Fruit fly (Drosophila melanogaster): ENCODE data around the gene psd.

psd gene

dm6 chr2L:5978333-5979054 lies 13.7 kb upstream of the psd start (continued):
- TF ChIP-seq Trl (optimal IDR thresholded peaks at IDR 0.05) = peak in 1 of 2 experiments; percentile 21
- no peak for TF ChIP-seq Trl (GFP tag; optimal IDR thresholded peaks at IDR 0.05)
- TF ChIP-seq exex (tag; optimal IDR thresholded peaks at IDR 0.05) = no peak
- peak; percentile 22 for TF ChIP-seq cg (GFP tag; optimal IDR thresholded peaks at IDR 0.05)
- peak; percentile 12 for TF ChIP-seq Nf-YC (tag; optimal IDR thresholded peaks at IDR 0.05)
- TF ChIP-seq CG10321 (GFP tag; IDR thresholded peaks at IDR 0.05) = no peak
- no peak for TF ChIP-seq CG42726 (GFP tag; IDR thresholded peaks at IDR 0.05; ENCODE audit: partially characterized antibody)
- no peak for TF ChIP-seq gfzf (GFP tag; optimal IDR thresholded peaks at IDR 0.05)
- TF ChIP-seq CG2875 (GFP tag; optimal IDR thresholded peaks at IDR 0.05) = peak; percentile 0
- TF ChIP-seq pros (GFP tag; optimal IDR thresholded peaks at IDR 0.05) = peak; percentile 71
- TF ChIP-seq stwl (tag; optimal IDR thresholded peaks at IDR 0.05) = peak; percentile 2
- no peak for TF ChIP-seq CG43689 (GFP tag; IDR thresholded peaks at IDR 0.05)
- TF ChIP-seq HLHmδ (GFP tag; optimal IDR thresholded peaks at IDR 0.05) = peak; percentile 45
- TF ChIP-seq zfh1 (GFP tag; IDR thresholded peaks at IDR 0.05) = no peak
- peak; percentile 79 for TF ChIP-seq kni (GFP tag; optimal IDR thresholded peaks at IDR 0.05)

- no peak for TF ChIP-seq CG12659 (GFP tag; optimal IDR thresholded peaks at IDR 0.05)
- TF ChIP-seq Trl (optimal IDR thresholded peaks at IDR 0.05) = peak; percentile 27 to 80
- no peak for TF ChIP-seq Trl (GFP tag; optimal IDR thresholded peaks at IDR 0.05)
- no peak for TF ChIP-seq exex (tag; optimal IDR thresholded peaks at IDR 0.05)
- TF ChIP-seq CG15514 (GFP tag; optimal IDR thresholded peaks at IDR 0.05) = no peak
- TF ChIP-seq sens-2 (GFP tag; IDR thresholded peaks at IDR 0.05) = no peak
- TF ChIP-seq CG18476 (GFP tag; optimal IDR thresholded peaks at IDR 0.05) = no peak
- TF ChIP-seq CG9797 (GFP tag; optimal IDR thresholded peaks at IDR 0.05) = no peak
- TF ChIP-seq yki (optimal IDR thresholded peaks at IDR 0.05) = no peak
- no peak for TF ChIP-seq sob (GFP tag; IDR thresholded peaks at IDR 0.05)
These were observed 13.0 kb upstream of the psd start for dm6 chr2L:5977729-5978078.

- TF ChIP-seq CkIIα-i1 (GFP tag; IDR thresholded peaks at IDR 0.05) = no peak
- peak; percentile 22 for TF ChIP-seq zen (tag; optimal IDR thresholded peaks at IDR 0.05)
- peak; percentile 91 for TF ChIP-seq kni (GFP tag; optimal IDR thresholded peaks at IDR 0.05)
- peak; percentile 22 for TF ChIP-seq Sry-δ (GFP tag; optimal IDR thresholded peaks at IDR 0.05)
- TF ChIP-seq stwl (tag; optimal IDR thresholded peaks at IDR 0.05) = no peak
- TF ChIP-seq nau (GFP tag; optimal IDR thresholded peaks at IDR 0.05) = peak; percentile 20
- peak; percentile 20 for TF ChIP-seq CG3065 (GFP tag; optimal IDR thresholded peaks at IDR 0.05)
- peak; percentile 79 for TF ChIP-seq twi (tag; optimal IDR thresholded peaks at IDR 0.05)
- peak; percentile 0 for TF ChIP-seq CG4328 (GFP tag; optimal IDR thresholded peaks at IDR 0.05)
- peak; percentile 88 for TF ChIP-seq abd-A (tag; optimal IDR thresholded peaks at IDR 0.05)
- TF ChIP-seq ERR (GFP tag; optimal IDR thresholded peaks at IDR 0.05) = no peak
- TF ChIP-seq Ets65A (GFP tag) = peak; percentile 38
- TF ChIP-seq bigmax (GFP tag; optimal IDR thresholded peaks at IDR 0.05) = no peak
- TF ChIP-seq NC2β (GFP tag; optimal IDR thresholded peaks at IDR 0.05) = peak; percentile 1
- TF ChIP-seq Hsf (GFP tag; optimal IDR thresholded peaks at IDR 0.05) = no peak
- TF ChIP-seq YL-1 (GFP tag; optimal IDR thresholded peaks at IDR 0.05) = peak; percentile 10
- TF ChIP-seq CG2712 (tag; optimal IDR thresholded peaks at IDR 0.05) = peak; percentile 10
- peak; percentile 33 for TF ChIP-seq CG10147 (GFP tag; optimal IDR thresholded peaks at IDR 0.05)
- TF ChIP-seq Nf-YC (tag; optimal IDR thresholded peaks at IDR 0.05) = peak; percentile 56
- peak; percentile 46 for TF ChIP-seq CG18599 (GFP tag; optimal IDR thresholded peaks at IDR 0.05)
- TF ChIP-seq sima (GFP tag; optimal IDR thresholded peaks at IDR 0.05) = no peak
- TF ChIP-seq CG12659 (GFP tag; optimal IDR thresholded peaks at IDR 0.05) = peak; percentile 22
- TF ChIP-seq CG3281 (GFP tag; optimal IDR thresholded peaks at IDR 0.05) = peak; percentile 20
- 0 out of 2 replicates have a peak, but pooled peaks have one; percentile 3 for TF ChIP-seq onecut (GFP tag; IDR thresholded peaks at IDR 0.05)
- no peak for TF ChIP-seq CG2875 (GFP tag; optimal IDR thresholded peaks at IDR 0.05)
- peak; percentile 35 for TF ChIP-seq CG6683 (GFP tag; optimal IDR thresholded peaks at IDR 0.05)
- TF ChIP-seq CG2678 (tag; optimal IDR thresholded peaks at IDR 0.05) = peak; percentile 27
- peak; percentile 51 for TF ChIP-seq Hey (tag; optimal IDR thresholded peaks at IDR 0.05)
- TF ChIP-seq pros (GFP tag; optimal IDR thresholded peaks at IDR 0.05) = peak; percentile 97
These were observed 12.4 kb upstream of the psd start for dm6 chr2L:5977070-5977728.

Measured in whole organism, embryonic.